Fruit fly (Drosophila melanogaster): ENCODE measurements around the gene tkv.

The tkv gene

dm6 chr2L:5231437-5231836, 39.7 kb downstream of the tkv start (continued):
- no peak for TF ChIP-seq CG9437 (GFP tag; optimal IDR thresholded peaks at IDR 0.05)
- TF ChIP-seq sens (GFP tag), result peak; percentile 80
- no peak for TF ChIP-seq HLH54F (GFP tag; optimal IDR thresholded peaks at IDR 0.05)
- no peak for TF ChIP-seq CG8924 (tag; optimal IDR thresholded peaks at IDR 0.05)
- peak; percentile 14 for TF ChIP-seq oc (tag; optimal IDR thresholded peaks at IDR 0.05)
- TF ChIP-seq CG2712 (tag; optimal IDR thresholded peaks at IDR 0.05), result peak; percentile 18
- peak in 1 of 3 experiments; percentile 5 for TF ChIP-seq lola (GFP tag; optimal IDR thresholded peaks at IDR 0.05)
- TF ChIP-seq peb (GFP tag; IDR thresholded peaks at IDR 0.05), result no peak
- no peak for TF ChIP-seq CG6765 (GFP tag; optimal IDR thresholded peaks at IDR 0.05)
- no peak for TF ChIP-seq CG10366 (GFP tag; IDR thresholded peaks at IDR 0.05)
- TF ChIP-seq D19A (tag; optimal IDR thresholded peaks at IDR 0.05), result no peak
- no peak for TF ChIP-seq CG2120 (GFP tag; optimal IDR thresholded peaks at IDR 0.05)
- no peak for TF ChIP-seq z (GFP tag; IDR thresholded peaks at IDR 0.05)
- TF ChIP-seq eve (GFP tag; optimal IDR thresholded peaks at IDR 0.05), result peak in 1 of 2 experiments; percentile 73
- TF ChIP-seq H2.0 (GFP tag; IDR thresholded peaks at IDR 0.05), result 0 out of 2 replicates have a peak, but pooled peaks have one; percentile 31
- peak; percentile 33 for TF ChIP-seq CG18262 (tag; optimal IDR thresholded peaks at IDR 0.05)
- TF ChIP-seq nerfin-1 (tag; optimal IDR thresholded peaks at IDR 0.05), result no peak
- TF ChIP-seq CG4707 (GFP tag; optimal IDR thresholded peaks at IDR 0.05), result no peak
- TF ChIP-seq cato (GFP tag; optimal IDR thresholded peaks at IDR 0.05; ENCODE audit: borderline replicate concordance), result no peak
- TF ChIP-seq Oli (tag; optimal IDR thresholded peaks at IDR 0.05), result peak; percentile 12
- TF ChIP-seq CG12391 (tag; optimal IDR thresholded peaks at IDR 0.05), result peak; percentile 4
- TF ChIP-seq CG2678 (tag; optimal IDR thresholded peaks at IDR 0.05), result peak; percentile 16
- TF ChIP-seq CG10979 (tag; optimal IDR thresholded peaks at IDR 0.05), result peak; percentile 6
- peak; percentile 36 for TF ChIP-seq dmrt11E (tag; optimal IDR thresholded peaks at IDR 0.05)
- TF ChIP-seq CG6272 (GFP tag; IDR thresholded peaks at IDR 0.05), result no peak
- TF ChIP-seq cad (GFP tag; optimal IDR thresholded peaks at IDR 0.05), result no peak
- no peak for TF ChIP-seq Bteb2 (GFP tag; optimal IDR thresholded peaks at IDR 0.05)
- TF ChIP-seq gem (tag; optimal IDR thresholded peaks at IDR 0.05), result peak; percentile 48
- TF ChIP-seq Sox102F (GFP tag; optimal IDR thresholded peaks at IDR 0.05), result peak; percentile 24
- TF ChIP-seq HLH4C (GFP tag; IDR thresholded peaks at IDR 0.05; ENCODE audit: partially characterized antibody), result no peak
- TF ChIP-seq CG17359 (tag; optimal IDR thresholded peaks at IDR 0.05), result peak; percentile 9
- no peak for TF ChIP-seq CG5953 (GFP tag; IDR thresholded peaks at IDR 0.05)
- no peak for TF ChIP-seq Rx (GFP tag; IDR thresholded peaks at IDR 0.05)
- TF ChIP-seq Blimp-1 (GFP tag; optimal IDR thresholded peaks at IDR 0.05), result peak; percentile 13
- no peak for TF ChIP-seq CG15601 (tag; optimal IDR thresholded peaks at IDR 0.05)
- peak; percentile 28 for TF ChIP-seq unpg (GFP tag; optimal IDR thresholded peaks at IDR 0.05)
- no peak for TF ChIP-seq CG1529 (GFP tag; optimal IDR thresholded peaks at IDR 0.05)
- TF ChIP-seq lbe (GFP tag; optimal IDR thresholded peaks at IDR 0.05), result peak; percentile 28
- peak in 1 of 2 experiments; percentile 16 for TF ChIP-seq bsh (GFP tag; optimal IDR thresholded peaks at IDR 0.05)
- TF ChIP-seq seq (GFP tag; IDR thresholded peaks at IDR 0.05), result no peak
- TF ChIP-seq CG11696 (GFP tag; IDR thresholded peaks at IDR 0.05), result peak; percentile 83
- no peak for TF ChIP-seq CG1792 (GFP tag; optimal IDR thresholded peaks at IDR 0.05)
- TF ChIP-seq org-1 (GFP tag; optimal IDR thresholded peaks at IDR 0.05), result no peak
- TF ChIP-seq sob (GFP tag; IDR thresholded peaks at IDR 0.05), result no peak
- TF ChIP-seq CG31365 (tag; optimal IDR thresholded peaks at IDR 0.05), result no peak
- TF ChIP-seq CG11695 (GFP tag; IDR thresholded peaks at IDR 0.05), result 0 out of 3 replicates have a peak, but pooled peaks have one; percentile 31
- no peak for TF ChIP-seq CG12659 (GFP tag; optimal IDR thresholded peaks at IDR 0.05)
- TF ChIP-seq Ada2b (GFP tag; IDR thresholded peaks at IDR 0.05), result 0 out of 2 replicates have a peak, but pooled peaks have one; percentile 19
- peak; percentile 29 for TF ChIP-seq CG17829 (tag; optimal IDR thresholded peaks at IDR 0.05)
- TF ChIP-seq jumu (GFP tag; optimal IDR thresholded peaks at IDR 0.05), result no peak
- TF ChIP-seq Dp (GFP tag; optimal IDR thresholded peaks at IDR 0.05), result no peak
